Fruit fly (Drosophila melanogaster) whole organism, embryonic: ENCODE measurements around the gene CG10750.
A peak's percentile ranks its signal among the peaks of the same experiment; 100 is the strongest.

Experiments
- BEAF-32 ChIP-seq: fragments of 200-800 bp; sonication (Bioruptor generic); optimal IDR thresholded peaks from 3 replicates; lab custom pipeline; 2017; ENCODE audit warnings: missing biosample characterization, missing genetic modification characterization, mild to moderate bottlenecking, moderate library complexity, missing genetic modification reagents
- CG10431 ChIP-seq: fragments of 200-800 bp; sonication (Bioruptor generic); optimal IDR thresholded peaks from 3 replicates; lab custom pipeline; 2018; ENCODE audit warnings: missing biosample characterization, mild to moderate bottlenecking, missing genetic modification characterization
- CG14710 ChIP-seq: fragments of 200-800 bp; sonication (Bioruptor generic); optimal IDR thresholded peaks from 3 replicates; lab custom pipeline; 2019; ENCODE audit warnings: missing biosample characterization, mild to moderate bottlenecking, missing genetic modification characterization, moderate library complexity
- CG15479 ChIP-seq: fragments of 200-800 bp; sonication (Bioruptor generic); optimal IDR thresholded peaks from 3 replicates; lab custom pipeline; 2019; ENCODE audit warnings: missing biosample characterization, mild to moderate bottlenecking, missing genetic modification characterization, moderate library complexity
- CG17186 ChIP-seq: fragments of 200-800 bp; sonication (Bioruptor generic); optimal IDR thresholded peaks from 3 replicates; lab custom pipeline; 2017; ENCODE audit warnings: missing biosample characterization, missing genetic modification reagents, missing genetic modification characterization
- CG17359 ChIP-seq: fragments of 200-800 bp; sonication (Bioruptor generic); optimal IDR thresholded peaks from 3 replicates; lab custom pipeline; 2018; ENCODE audit warnings: missing biosample characterization, mild to moderate bottlenecking, missing genetic modification characterization, moderate library complexity
- CG17912 ChIP-seq: fragments of 200-800 bp; sonication (Bioruptor generic); optimal IDR thresholded peaks from 2 replicates; lab custom pipeline; 2018; ENCODE audit warnings: missing biosample characterization, mild to moderate bottlenecking, missing genetic modification characterization
- CG18011 ChIP-seq: fragments of 200-800 bp; sonication (Bioruptor generic); optimal IDR thresholded peaks from 2 replicates; lab custom pipeline; 2017; ENCODE audit warnings: missing biosample characterization, missing genetic modification characterization, mild to moderate bottlenecking, moderate library complexity, missing genotype
- CG18619 ChIP-seq: fragments of 200-800 bp; sonication (Bioruptor generic); optimal IDR thresholded peaks from 3 replicates; lab custom pipeline; 2017; ENCODE audit warnings: missing biosample characterization, mild to moderate bottlenecking, missing genetic modification characterization
- CG2199 ChIP-seq: fragments of 200-800 bp; sonication (Bioruptor generic); IDR thresholded peaks from 3 replicates; pipeline ENCODE4 v1.3.6; 2022; ENCODE audit warnings: missing biosample characterization, missing genetic modification characterization
- CG2875 ChIP-seq: fragments of 200-800 bp; sonication (Bioruptor generic); optimal IDR thresholded peaks from 2 replicates; lab custom pipeline; 2017; ENCODE audit warnings: missing biosample characterization, mild to moderate bottlenecking, missing genetic modification characterization, missing genetic modification reagents
- CG4730 ChIP-seq: fragments of 200-800 bp; sonication (Bioruptor generic); IDR thresholded peaks from 2 replicates; pipeline ENCODE4 v1.3.6; 2022; ENCODE audit warnings: missing biosample characterization, missing genetic modification characterization
- CG5180 ChIP-seq: fragments of 200-800 bp; sonication (Bioruptor generic); optimal IDR thresholded peaks from 3 replicates; lab custom pipeline; 2017; ENCODE audit warnings: missing biosample characterization, missing genetic modification characterization, mild to moderate bottlenecking, moderate library complexity, missing genetic modification reagents
- CG6813 ChIP-seq: fragments of 200-800 bp; sonication (Bioruptor generic); optimal IDR thresholded peaks from 2 replicates; lab custom pipeline; 2017; ENCODE audit warnings: missing biosample characterization, missing genetic modification characterization, mild to moderate bottlenecking, moderate library complexity, missing genetic modification reagents
- CG8290 ChIP-seq, 3 experiments: fragments of 200-800 bp; sonication (Bioruptor generic); optimal IDR thresholded peaks; 2 replicates each; lab custom pipeline; 2016 to 2019; ENCODE audit warnings: missing biosample characterization in 3 of 3, missing genetic modification characterization in 3 of 3, mild to moderate bottlenecking in 2 of 3, moderate library complexity in 1 of 3
- Hr51 ChIP-seq, 2 experiments: fragments of 200-800 bp; sonication (Bioruptor generic); optimal IDR thresholded peaks; 2 replicates in 1 of 2; 3 replicates in 1 of 2; lab custom pipeline; 2016 to 2018; ENCODE audit warnings: missing biosample characterization in 2 of 2, missing genetic modification characterization in 2 of 2, mild to moderate bottlenecking in 1 of 2, moderate library complexity in 1 of 2
- Kr ChIP-seq: fragments of 200-800 bp; sonication (Bioruptor generic); optimal IDR thresholded peaks from 2 replicates; lab custom pipeline; 2017; ENCODE audit warnings: missing biosample characterization, mild to moderate bottlenecking, missing genetic modification characterization
- Nf-YC ChIP-seq: fragments of 200-800 bp; optimal IDR thresholded peaks from 3 replicates; lab custom pipeline; 2019; ENCODE audit warnings: missing biosample characterization, mild to moderate bottlenecking, missing genetic modification characterization, moderate library complexity
- Oaz ChIP-seq: fragments of 200-800 bp; sonication (Bioruptor generic); IDR thresholded peaks from 2 replicates; pipeline ENCODE4 v1.3.6; 2022; ENCODE audit warnings: missing biosample characterization, missing genetic modification characterization
- Sry-δ ChIP-seq: fragments of 200-800 bp; sonication (Bioruptor generic); optimal IDR thresholded peaks from 2 replicates; lab custom pipeline; 2016; ENCODE audit warnings: missing biosample characterization, missing genetic modification characterization
- Stat92E ChIP-seq, 3 experiments: fragments of >200 bp in 2 of 3; fragments of 200-800 bp in 1 of 3; sonication (Bioruptor generic) in 1 of 3; optimal IDR thresholded peaks; 2 replicates each; lab custom pipeline; 2017 to 2019; ENCODE audit warnings: missing biosample characterization in 3 of 3, missing genetic modification characterization in 3 of 3, mild to moderate bottlenecking in 1 of 3, moderate library complexity in 1 of 3
- TFAM ChIP-seq: fragments of 200-800 bp; sonication (Bioruptor generic); optimal IDR thresholded peaks from 2 replicates; lab custom pipeline; 2017; ENCODE audit warnings: missing biosample characterization, missing genetic modification characterization, inconsistent platforms
- bbx ChIP-seq: fragments of 200-800 bp; sonication (Bioruptor generic); IDR thresholded peaks from 2 replicates; pipeline ENCODE4 v1.3.6; 2022; ENCODE audit warnings: missing biosample characterization, missing genetic modification characterization; ENCODE audit not compliant: partially characterized antibody
- bowl ChIP-seq: fragments of 200-800 bp; sonication (Bioruptor generic); IDR thresholded peaks from 2 replicates; pipeline ENCODE4 v1.3.6; 2022; ENCODE audit warnings: missing biosample characterization, missing genetic modification characterization
- cad ChIP-seq: fragments of >200 bp; optimal IDR thresholded peaks from 2 replicates; lab custom pipeline; 2017; ENCODE audit warnings: missing biosample characterization, missing genetic modification characterization
- cas ChIP-seq: fragments of 200-800 bp; sonication (Bioruptor generic); IDR thresholded peaks from 2 replicates; pipeline ENCODE4 v1.3.6; 2022; ENCODE audit warnings: missing biosample characterization, missing genetic modification characterization
- cg ChIP-seq: fragments of 200-800 bp; sonication (Bioruptor generic); optimal IDR thresholded peaks from 3 replicates; lab custom pipeline; 2019; ENCODE audit warnings: missing biosample characterization, mild to moderate bottlenecking, missing genetic modification characterization, moderate library complexity
- crol ChIP-seq: fragments of 200-800 bp; sonication (Bioruptor generic); IDR thresholded peaks from 2 replicates; pipeline ENCODE4 v1.3.6; 2022; ENCODE audit warnings: missing biosample characterization, missing genetic modification characterization
- dmrt11E ChIP-seq: fragments of 200-800 bp; sonication (Bioruptor generic); optimal IDR thresholded peaks from 3 replicates; lab custom pipeline; 2018; ENCODE audit warnings: missing biosample characterization, mild to moderate bottlenecking, missing genetic modification characterization, moderate library complexity
- emc ChIP-seq: fragments of 200-800 bp; sonication (Bioruptor generic); optimal IDR thresholded peaks from 2 replicates; lab custom pipeline; 2016; ENCODE audit warnings: missing biosample characterization, missing genetic modification characterization
- eyg ChIP-seq: fragments of 200-800 bp; sonication (Bioruptor generic); optimal IDR thresholded peaks from 3 replicates; lab custom pipeline; 2016; ENCODE audit warnings: missing biosample characterization, missing genetic modification characterization
- grn ChIP-seq: fragments of 200-800 bp; sonication (Bioruptor generic); optimal IDR thresholded peaks from 3 replicates; lab custom pipeline; 2017; ENCODE audit warnings: missing biosample characterization, missing genetic modification characterization
- hth ChIP-seq: fragments of >200 bp; optimal IDR thresholded peaks from 2 replicates; lab custom pipeline; 2017; ENCODE audit warnings: inconsistent platforms
- jigr1 ChIP-seq: fragments of 200-800 bp; sonication (Bioruptor generic); IDR thresholded peaks from 3 replicates; pipeline ENCODE4 v1.3.6; 2022; ENCODE audit warnings: missing biosample characterization, missing genetic modification characterization
- jing ChIP-seq: fragments of 200-800 bp; sonication (Bioruptor generic); optimal IDR thresholded peaks from 2 replicates; lab custom pipeline; 2018; ENCODE audit warnings: missing biosample characterization, mild to moderate bottlenecking, missing genetic modification characterization
- ken ChIP-seq: fragments of 200-800 bp; sonication (Bioruptor generic); IDR thresholded peaks from 3 replicates; pipeline ENCODE4 v1.3.6; 2022; ENCODE audit warnings: missing biosample characterization, missing genetic modification characterization
- kni ChIP-seq: fragments of 200-800 bp; sonication (Bioruptor generic); optimal IDR thresholded peaks from 3 replicates; lab custom pipeline; 2017; ENCODE audit warnings: mild to moderate bottlenecking, missing biosample characterization, missing genetic modification reagents, missing genetic modification characterization
- knrl ChIP-seq: fragments of 200-800 bp; sonication (Bioruptor generic); IDR thresholded peaks from 3 replicates; pipeline ENCODE4 v1.3.6; 2022; ENCODE audit warnings: missing biosample characterization, missing genetic modification characterization; ENCODE audit not compliant: partially characterized antibody
- lilli ChIP-seq: fragments of 200-800 bp; sonication (Bioruptor generic); optimal IDR thresholded peaks from 3 replicates; lab custom pipeline; 2016; ENCODE audit warnings: missing biosample characterization, missing genetic modification characterization
- mld ChIP-seq: fragments of 200-800 bp; sonication (Bioruptor generic); IDR thresholded peaks from 3 replicates; pipeline ENCODE4 v1.3.6; 2022; ENCODE audit warnings: missing biosample characterization, missing genetic modification characterization; ENCODE audit not compliant: partially characterized antibody
- org-1 ChIP-seq: fragments of 200-800 bp; sonication (Bioruptor generic); optimal IDR thresholded peaks from 2 replicates; lab custom pipeline; 2017; ENCODE audit warnings: missing biosample characterization, missing genetic modification characterization
- pb ChIP-seq: fragments of 200-800 bp; sonication (Bioruptor generic); optimal IDR thresholded peaks from 3 replicates; lab custom pipeline; 2016; ENCODE audit warnings: missing biosample characterization, missing genetic modification characterization
- prd ChIP-seq, 3 experiments: fragments of >200 bp in 2 of 3; fragments of 200-800 bp in 1 of 3; sonication (Bioruptor generic) in 1 of 3; optimal IDR thresholded peaks in 2 of 3; IDR thresholded peaks in 1 of 3; 2 replicates in 2 of 3; 3 replicates in 1 of 3; pipeline versions ENCODE4 v1.3.6 to Lab custom; 2017 to 2022; ENCODE audit warnings: missing biosample characterization in 1 of 3, missing genetic modification characterization in 1 of 3
- pros ChIP-seq: fragments of 200-800 bp; sonication (Bioruptor generic); optimal IDR thresholded peaks from 3 replicates; lab custom pipeline; 2019; ENCODE audit warnings: missing biosample characterization, mild to moderate bottlenecking, missing genetic modification characterization, moderate library complexity
- sd ChIP-seq: fragments of 200-800 bp; sonication (Bioruptor generic); optimal IDR thresholded peaks from 3 replicates; lab custom pipeline; 2018; ENCODE audit warnings: missing biosample characterization, mild to moderate bottlenecking, missing genetic modification characterization, moderate library complexity
- sob ChIP-seq: fragments of 200-800 bp; sonication (Bioruptor generic); IDR thresholded peaks from 2 replicates; pipeline ENCODE4 v1.3.6; 2022; ENCODE audit warnings: missing biosample characterization, missing genetic modification characterization
- sqz ChIP-seq: fragments of 200-800 bp; sonication (Bioruptor generic); optimal IDR thresholded peaks from 3 replicates; lab custom pipeline; 2018; ENCODE audit warnings: missing biosample characterization, mild to moderate bottlenecking, missing genetic modification characterization
- twi ChIP-seq: fragments of 200-800 bp; optimal IDR thresholded peaks from 2 replicates; lab custom pipeline; 2019; ENCODE audit warnings: missing biosample characterization, mild to moderate bottlenecking, missing genetic modification characterization, moderate library complexity
- vvl ChIP-seq: fragments of 200-800 bp; sonication (Bioruptor generic); IDR thresholded peaks from 2 replicates; pipeline ENCODE4 v1.3.6; 2022; ENCODE audit warnings: missing biosample characterization, missing genetic modification characterization
- zen ChIP-seq: fragments of 200-800 bp; sonication (Bioruptor generic); optimal IDR thresholded peaks from 3 replicates; lab custom pipeline; 2018; ENCODE audit warnings: missing biosample characterization, mild to moderate bottlenecking, missing genetic modification characterization, moderate library complexity

The CG10750 gene

DNA sequence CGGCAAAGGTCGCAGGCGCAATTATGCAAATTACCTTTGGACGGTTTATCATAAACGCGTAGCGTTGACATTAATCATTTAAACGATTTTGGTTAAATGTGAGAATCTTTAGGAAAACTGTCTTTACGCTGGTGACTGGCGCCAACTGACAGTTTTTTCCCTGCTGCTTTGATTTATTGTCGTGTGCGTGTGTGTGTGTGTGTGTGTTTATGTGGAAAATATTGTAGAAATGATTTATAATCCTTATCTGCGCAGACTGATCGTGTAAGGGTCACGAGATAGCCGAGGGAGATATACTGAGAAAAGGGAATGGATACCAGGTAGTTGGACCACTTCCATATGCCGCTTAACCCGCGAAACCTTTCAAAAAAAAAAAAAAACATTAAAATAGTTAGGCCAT lies 24.7 kb downstream of the CG10750 start:
- TF ChIP-seq CG2199, result peak; percentile 73; the same call in 1 of the 3 replicates
- TF ChIP-seq Oaz, result no peak
- no peak for TF ChIP-seq sd (tag; lab: Kevin White, UChicago)
- TF ChIP-seq bbx (GFP tag; lab: Robert Waterston, UW), result no peak
- no peak for TF ChIP-seq prd (optimal IDR thresholded peaks at IDR 0.05; lab: Kevin White, UChicago)
- no peak for TF ChIP-seq prd (GFP tag; IDR thresholded peaks at IDR 0.05; lab: Robert Waterston, UW)
- peak; percentile 63 for TF ChIP-seq cad (GFP tag; lab: Kevin White, UChicago)
- TF ChIP-seq twi, result peak; percentile 15
- TF ChIP-seq kni (GFP tag; lab: Kevin White, UChicago), result peak; percentile 71
- TF ChIP-seq org-1 (GFP tag; lab: Kevin White, UChicago), result no peak
- no peak for TF ChIP-seq crol
- TF ChIP-seq sqz, result peak; percentile 3
- no peak for TF ChIP-seq Nf-YC (tag; lab: Kevin White, UChicago)
- peak; percentile 26 for TF ChIP-seq Kr
- no peak for TF ChIP-seq CG8290 (GFP tag; optimal IDR thresholded peaks at IDR 0.05; lab: Kevin White, UChicago)
- no peak for TF ChIP-seq CG8290 (tag; optimal IDR thresholded peaks at IDR 0.05; lab: Kevin White, UChicago)
- peak; percentile 86 for TF ChIP-seq grn (GFP tag; lab: Kevin White, UChicago)
- peak; percentile 7 for TF ChIP-seq zen (tag; lab: Kevin White, UChicago)
- TF ChIP-seq hth, result peak; percentile 43
- no peak for TF ChIP-seq ken (GFP tag; lab: Robert Waterston, UW)
- no peak for TF ChIP-seq jigr1 (GFP tag; lab: Robert Waterston, UW)
- no peak for TF ChIP-seq knrl (GFP tag; lab: Robert Waterston, UW)
- no peak for TF ChIP-seq CG17186 (GFP tag; lab: Kevin White, UChicago)
- TF ChIP-seq vvl (GFP tag; lab: Robert Waterston, UW), result peak; percentile 38; the same call in 1 of the 2 replicates
- TF ChIP-seq pros, result peak; percentile 18
- peak in 1 of 3 experiments; percentile 57 for TF ChIP-seq Stat92E (GFP tag; optimal IDR thresholded peaks at IDR 0.05; lab: Kevin White, UChicago)
- no peak for TF ChIP-seq CG2875 (GFP tag; lab: Kevin White, UChicago)
- TF ChIP-seq CG14710 (tag; lab: Kevin White, UChicago), result no peak
- TF ChIP-seq CG15479, result peak; percentile 80
- TF ChIP-seq CG6813 (GFP tag; lab: Kevin White, UChicago), result no peak
- no peak for TF ChIP-seq TFAM (GFP tag; lab: Kevin White, UChicago)
- peak; percentile 35 for TF ChIP-seq cg (GFP tag; lab: Kevin White, UChicago)
- TF ChIP-seq dmrt11E (tag; lab: Kevin White, UChicago), result no peak

DNA sequence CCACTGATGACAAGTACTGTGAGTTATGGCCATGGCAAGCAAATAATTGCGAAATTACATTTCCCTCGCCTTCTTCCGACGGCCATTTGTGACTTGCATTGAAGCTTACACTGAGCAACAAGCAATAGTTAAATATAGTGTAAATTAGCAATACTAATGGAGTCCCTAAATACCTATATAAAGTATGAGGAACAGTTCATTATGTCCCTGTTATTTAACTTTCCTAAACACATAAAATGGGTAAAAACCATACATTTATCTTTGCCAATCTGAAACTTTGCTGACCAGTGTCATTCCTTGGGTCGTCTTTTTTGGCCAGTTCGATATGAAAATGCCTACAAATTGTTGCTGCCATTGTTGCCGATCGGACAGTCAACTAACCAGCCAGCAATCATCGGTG lies 25.4 kb downstream of the CG10750 start:
- TF ChIP-seq CG14710 (tag; lab: Kevin White, UChicago) (peak; percentile 30), pb (no peak), BEAF-32 (GFP tag; lab: Kevin White, UChicago) (no peak), CG10431 (GFP tag; lab: Kevin White, UChicago) (no peak), mld (no peak), Sry-δ (GFP tag; lab: Kevin White, UChicago) (no peak), emc (GFP tag; lab: Kevin White, UChicago) (no peak), CG17912 (GFP tag; lab: Kevin White, UChicago) (no peak), Hr51 (GFP tag; optimal IDR thresholded peaks at IDR 0.05; lab: Kevin White, UChicago) (peak in 1 of 2 experiments; percentile 19), cg (GFP tag; lab: Kevin White, UChicago) (no peak), CG18619 (GFP tag; lab: Kevin White, UChicago) (no peak), CG4730 (GFP tag; lab: Robert Waterston, UW) (no peak), CG18011 (GFP tag; lab: Kevin White, UChicago) (no peak), jing (peak; percentile 3), sob (no peak), CG17359 (tag; lab: Kevin White, UChicago) (peak; percentile 13), cas (GFP tag; lab: Robert Waterston, UW) (no peak), CG5180 (GFP tag; lab: Kevin White, UChicago) (no peak), bowl (GFP tag; lab: Robert Waterston, UW) (no peak), lilli (GFP tag; lab: Kevin White, UChicago) (no peak), eyg (GFP tag; lab: Kevin White, UChicago) (no peak)
